Worm (Caenorhabditis elegans) whole organism, L2 larva: ENCODE measurements around the gene folr-1.

Experiments
- nhr-25 ChIP-seq: fragments of 150-350 bp; sonication (generic microtip); optimal IDR thresholded peaks from 3 replicates; lab custom pipeline; 2014; ENCODE audit warnings: missing biosample characterization, missing genetic modification characterization
- snpc-4 ChIP-seq: fragments of 150-350 bp; optimal IDR thresholded peaks from 2 replicates; lab custom pipeline; 2014; ENCODE audit warnings: missing biosample characterization, missing genetic modification characterization

DNA sequence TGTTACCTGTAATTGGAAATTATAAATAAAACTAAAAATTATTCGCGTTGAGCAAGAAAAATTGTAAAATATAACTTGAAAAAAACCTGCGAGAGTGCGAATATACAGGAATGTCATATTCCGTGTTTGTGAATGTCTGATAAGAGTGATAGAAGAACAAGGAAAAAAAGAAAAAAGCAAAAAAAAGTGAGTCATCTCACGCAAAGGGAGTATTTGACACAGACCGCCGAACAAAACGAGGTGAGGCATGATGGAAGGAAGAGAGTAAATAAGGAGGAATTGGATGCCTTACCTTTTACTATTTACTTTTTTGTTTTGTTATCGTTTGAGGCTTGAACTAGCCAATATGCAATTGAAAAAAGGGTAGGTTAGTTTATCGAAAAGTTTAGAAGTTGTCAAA is 26.8 kb upstream of the folr-1 start, which contains the start of gene F21G4.1:
- TF ChIP-seq snpc-4 (no peak), nhr-25 (tag; lab: Kevin White, UChicago) (no peak)
